Fruit fly (Drosophila melanogaster) whole organism, embryonic: ENCODE results near the gene CG7945.

Source experiments
- Awh ChIP-seq: fragments of 200-800 bp; sonication (Bioruptor generic); IDR thresholded peaks from 2 replicates; pipeline ENCODE4, ENCODE4 v1.3.6; 2022; ENCODE audit warnings: missing biosample characterization, missing genetic modification characterization
- CG10209 ChIP-seq: fragments of 200-800 bp; sonication (Bioruptor generic); optimal IDR thresholded peaks from 3 replicates; lab custom pipeline; 2017; ENCODE audit warnings: missing biosample characterization, mild to moderate bottlenecking, missing genetic modification characterization, missing genetic modification reagents
- CG11085 ChIP-seq: fragments of 200-800 bp; sonication (Bioruptor generic); IDR thresholded peaks from 2 replicates; pipeline ENCODE4 v1.3.6; 2022; ENCODE audit warnings: missing biosample characterization, missing genetic modification characterization
- CG11398 ChIP-seq: fragments of 200-800 bp; sonication (Bioruptor generic); optimal IDR thresholded peaks from 2 replicates; lab custom pipeline; 2016; ENCODE audit warnings: missing biosample characterization, missing genetic modification characterization
- CG12104 ChIP-seq: fragments of 200-800 bp; sonication (Bioruptor generic); optimal IDR thresholded peaks from 3 replicates; lab custom pipeline; 2016; ENCODE audit warnings: missing biosample characterization, missing genetic modification characterization
- CG12391 ChIP-seq: fragments of 200-800 bp; sonication (Bioruptor generic); optimal IDR thresholded peaks from 3 replicates; lab custom pipeline; 2018; ENCODE audit warnings: missing biosample characterization, mild to moderate bottlenecking, missing genetic modification characterization, moderate library complexity
- CG13296 ChIP-seq: fragments of 200-800 bp; sonication (Bioruptor generic); optimal IDR thresholded peaks from 3 replicates; lab custom pipeline; 2018; ENCODE audit warnings: missing biosample characterization, mild to moderate bottlenecking, missing genetic modification characterization
- CG18262 ChIP-seq: fragments of 200-800 bp; optimal IDR thresholded peaks from 3 replicates; lab custom pipeline; 2019; ENCODE audit warnings: missing biosample characterization, mild to moderate bottlenecking, missing genetic modification characterization, moderate library complexity
- CG30020 ChIP-seq: fragments of 200-800 bp; optimal IDR thresholded peaks from 2 replicates; lab custom pipeline; 2019; ENCODE audit warnings: missing biosample characterization, mild to moderate bottlenecking, missing genetic modification characterization, moderate library complexity
- CG31388 ChIP-seq: fragments of 200-800 bp; sonication (Bioruptor generic); optimal IDR thresholded peaks from 2 replicates; lab custom pipeline; 2016; ENCODE audit warnings: missing biosample characterization, missing genetic modification characterization
- CG31441 ChIP-seq: fragments of 200-800 bp; sonication (Bioruptor generic); IDR thresholded peaks from 2 replicates; pipeline ENCODE4 v1.3.6; 2022; ENCODE audit warnings: missing biosample characterization, missing genetic modification characterization
- CG32532 ChIP-seq: fragments of 200-800 bp; sonication (Bioruptor generic); IDR thresholded peaks from 2 replicates; pipeline ENCODE4 v1.3.6; 2022; ENCODE audit warnings: missing biosample characterization, missing genetic modification characterization
- CG33213 ChIP-seq: fragments of 200-800 bp; sonication (Bioruptor generic); optimal IDR thresholded peaks from 3 replicates; lab custom pipeline; 2016; ENCODE audit warnings: missing biosample characterization, missing genetic modification characterization
- CG33557 ChIP-seq: fragments of 200-800 bp; sonication (Bioruptor generic); optimal IDR thresholded peaks from 2 replicates; lab custom pipeline; 2019; ENCODE audit warnings: missing biosample characterization, mild to moderate bottlenecking, missing genetic modification characterization, moderate library complexity
- CG4707 ChIP-seq: fragments of 200-800 bp; sonication (Bioruptor generic); optimal IDR thresholded peaks from 2 replicates; lab custom pipeline; 2018; ENCODE audit warnings: missing biosample characterization, mild to moderate bottlenecking, missing genetic modification characterization, moderate library complexity
- CG5245 ChIP-seq: fragments of 200-800 bp; sonication (Bioruptor generic); optimal IDR thresholded peaks from 3 replicates; lab custom pipeline; 2016; ENCODE audit warnings: missing biosample characterization, missing genetic modification characterization
- CG6689 ChIP-seq: fragments of 200-800 bp; sonication (Bioruptor generic); IDR thresholded peaks from 2 replicates; pipeline ENCODE4 v1.3.6; 2022; ENCODE audit warnings: missing biosample characterization, missing genetic modification characterization
- CG7745 ChIP-seq: fragments of 200-800 bp; sonication (Bioruptor generic); optimal IDR thresholded peaks from 2 replicates; lab custom pipeline; 2018; ENCODE audit warnings: missing biosample characterization, mild to moderate bottlenecking, missing genetic modification characterization, moderate library complexity
- CoRest ChIP-seq: fragments of 200-800 bp; sonication (Bioruptor generic); optimal IDR thresholded peaks from 3 replicates; lab custom pipeline; 2018; ENCODE audit warnings: missing biosample characterization, mild to moderate bottlenecking, missing genetic modification characterization, moderate library complexity
- D19B ChIP-seq: fragments of 200-800 bp; sonication (Bioruptor generic); optimal IDR thresholded peaks from 2 replicates; lab custom pipeline; 2017; ENCODE audit warnings: missing biosample characterization, mild to moderate bottlenecking, missing genetic modification characterization
- Ets97D ChIP-seq: fragments of 200-800 bp; sonication (Bioruptor generic); optimal IDR thresholded peaks from 3 replicates; lab custom pipeline; 2016; ENCODE audit warnings: missing biosample characterization, missing genetic modification characterization
- Hr39 ChIP-seq: fragments of >200 bp; optimal IDR thresholded peaks from 2 replicates; lab custom pipeline; 2017
- Mes4 ChIP-seq: fragments of 200-800 bp; sonication (Bioruptor generic); optimal IDR thresholded peaks from 2 replicates; lab custom pipeline; 2016; ENCODE audit warnings: missing biosample characterization, missing genetic modification characterization
- NC2α ChIP-seq: fragments of 200-800 bp; sonication (Bioruptor generic); optimal IDR thresholded peaks from 2 replicates; lab custom pipeline; 2016; ENCODE audit warnings: missing biosample characterization, missing genetic modification characterization
- Neu2 ChIP-seq: fragments of 200-800 bp; sonication (Bioruptor generic); optimal IDR thresholded peaks from 3 replicates; lab custom pipeline; 2016; ENCODE audit warnings: missing biosample characterization, missing genetic modification characterization, borderline replicate concordance
- NfI ChIP-seq: fragments of 200-800 bp; sonication (Bioruptor generic); optimal IDR thresholded peaks from 3 replicates; lab custom pipeline; 2018; ENCODE audit warnings: missing biosample characterization, mild to moderate bottlenecking, missing genetic modification characterization, moderate library complexity
- Ptx1 ChIP-seq: fragments of 200-800 bp; sonication (Bioruptor generic); IDR thresholded peaks from 2 replicates; pipeline ENCODE4 v1.3.6; 2022; ENCODE audit warnings: missing biosample characterization, missing genetic modification characterization
- ac ChIP-seq: fragments of 200-800 bp; sonication (Bioruptor generic); optimal IDR thresholded peaks from 3 replicates; lab custom pipeline; 2017; ENCODE audit warnings: missing biosample characterization, mild to moderate bottlenecking, missing genetic modification characterization
- bab2 ChIP-seq: fragments of 200-800 bp; sonication (Bioruptor generic); optimal IDR thresholded peaks from 2 replicates; lab custom pipeline; 2016; ENCODE audit warnings: missing biosample characterization, missing genetic modification characterization
- cg ChIP-seq: fragments of 200-800 bp; sonication (Bioruptor generic); optimal IDR thresholded peaks from 3 replicates; lab custom pipeline; 2019; ENCODE audit warnings: missing biosample characterization, mild to moderate bottlenecking, missing genetic modification characterization, moderate library complexity
- dpn ChIP-seq, 2 experiments: fragments of 200-800 bp; sonication (Bioruptor generic); optimal IDR thresholded peaks; 3 replicates each; lab custom pipeline; 2016; ENCODE audit warnings: missing biosample characterization in 2 of 2, missing genetic modification characterization in 2 of 2
- en ChIP-seq: fragments of 200-800 bp; sonication (Bioruptor generic); optimal IDR thresholded peaks from 2 replicates; lab custom pipeline; 2016; ENCODE audit warnings: missing biosample characterization, missing genetic modification characterization
- fd3F ChIP-seq: fragments of 200-800 bp; sonication (Bioruptor generic); optimal IDR thresholded peaks from 2 replicates; lab custom pipeline; 2018; ENCODE audit warnings: missing biosample characterization, mild to moderate bottlenecking, missing genetic modification characterization, moderate library complexity
- fd64A ChIP-seq: fragments of 200-800 bp; sonication (Bioruptor generic); optimal IDR thresholded peaks from 3 replicates; lab custom pipeline; 2018; ENCODE audit warnings: missing biosample characterization, mild to moderate bottlenecking, missing genetic modification characterization
- gfzf ChIP-seq: fragments of 200-800 bp; sonication (Bioruptor generic); optimal IDR thresholded peaks from 2 replicates; lab custom pipeline; 2016; ENCODE audit warnings: missing biosample characterization, mild to moderate bottlenecking, missing genetic modification characterization, moderate library complexity
- gro ChIP-seq: fragments of 200-800 bp; sonication (Bioruptor generic); optimal IDR thresholded peaks from 2 replicates; lab custom pipeline; 2016; ENCODE audit warnings: missing biosample characterization, missing genetic modification characterization
- inv ChIP-seq: fragments of 200-800 bp; sonication (Bioruptor generic); IDR thresholded peaks from 2 replicates; pipeline ENCODE4 v1.3.6; 2022; ENCODE audit warnings: missing biosample characterization, missing genetic modification characterization; ENCODE audit not compliant: partially characterized antibody
- lov ChIP-seq, 2 experiments: fragments of 200-800 bp in 1 of 2; fragments of >200 bp in 1 of 2; sonication (Bioruptor generic) in 1 of 2; IDR thresholded peaks in 1 of 2; optimal IDR thresholded peaks in 1 of 2; 2 replicates in 1 of 2; 3 replicates in 1 of 2; pipeline versions ENCODE4 v1.3.6 to Lab custom; 2017 to 2022; ENCODE audit warnings: missing biosample characterization in 1 of 2, missing genetic modification characterization in 1 of 2
- nerfin-2 ChIP-seq: fragments of 200-800 bp; sonication (Bioruptor generic); IDR thresholded peaks from 2 replicates; pipeline ENCODE4 v1.3.6; 2022; ENCODE audit warnings: missing biosample characterization, missing genetic modification characterization; ENCODE audit not compliant: partially characterized antibody
- schlank ChIP-seq: fragments of 200-800 bp; sonication (Bioruptor generic); optimal IDR thresholded peaks from 2 replicates; lab custom pipeline; 2018; ENCODE audit warnings: missing biosample characterization, mild to moderate bottlenecking, missing genetic modification characterization
- shn ChIP-seq: fragments of 200-800 bp; sonication (Bioruptor generic); optimal IDR thresholded peaks from 3 replicates; lab custom pipeline; 2016; ENCODE audit warnings: missing biosample characterization, missing genetic modification characterization
- sim ChIP-seq: fragments of 200-800 bp; sonication (Bioruptor generic); IDR thresholded peaks from 2 replicates; pipeline ENCODE4 v1.3.6; 2022; ENCODE audit warnings: missing biosample characterization, missing genetic modification characterization
- sima ChIP-seq: fragments of 200-800 bp; sonication (Bioruptor generic); optimal IDR thresholded peaks from 2 replicates; lab custom pipeline; 2016; ENCODE audit warnings: missing biosample characterization, missing genetic modification characterization
- sqz ChIP-seq: fragments of 200-800 bp; sonication (Bioruptor generic); optimal IDR thresholded peaks from 3 replicates; lab custom pipeline; 2018; ENCODE audit warnings: missing biosample characterization, mild to moderate bottlenecking, missing genetic modification characterization
- tll ChIP-seq, 2 experiments: fragments of 200-800 bp in 1 of 2; fragments of >200 bp in 1 of 2; sonication (Bioruptor generic) in 1 of 2; optimal IDR thresholded peaks; 2 replicates each; lab custom pipeline; 2017 to 2019; ENCODE audit warnings: missing biosample characterization in 2 of 2, missing genetic modification characterization in 2 of 2, mild to moderate bottlenecking in 1 of 2, moderate library complexity in 1 of 2
- tna ChIP-seq: fragments of 200-800 bp; sonication (Bioruptor generic); IDR thresholded peaks from 2 replicates; pipeline ENCODE4 v1.3.6; 2022; ENCODE audit warnings: missing biosample characterization, missing genetic modification characterization; ENCODE audit not compliant: partially characterized antibody
- unc-4 ChIP-seq: fragments of 200-800 bp; sonication (Bioruptor generic); IDR thresholded peaks from 2 replicates; pipeline ENCODE4 v1.3.6; 2022; ENCODE audit warnings: missing biosample characterization, missing genetic modification characterization; ENCODE audit not compliant: partially characterized antibody
- zf30C ChIP-seq: fragments of 200-800 bp; sonication (Bioruptor generic); optimal IDR thresholded peaks from 3 replicates; lab custom pipeline; 2018; ENCODE audit warnings: missing biosample characterization, mild to moderate bottlenecking, missing genetic modification characterization

Gene CG7945

dm6 chr3L:15563058-15563850, 39.3 kb upstream of the CG7945 start, which contains the start of the genes CG7739 and SCCRO (continued):
- TF ChIP-seq schlank (tag; lab: Kevin White, UChicago) (no peak), CG11398 (GFP tag; lab: Kevin White, UChicago) (peak; percentile 26), NC2α (GFP tag; lab: Kevin White, UChicago) (no peak), sqz (no peak), dpn (GFP tag; optimal IDR thresholded peaks at IDR 0.05; lab: Kevin White, UChicago) (peak; percentile 22 to 23), tll (GFP tag; optimal IDR thresholded peaks at IDR 0.05; lab: Kevin White, UChicago) (peak in 1 of 2 experiments; percentile 23), CG32532 (GFP tag; lab: Robert Waterston, UW) (peak; percentile 87), fd64A (GFP tag; lab: Kevin White, UChicago) (no peak), CG6689 (peak; percentile 73), ac (GFP tag; lab: Kevin White, UChicago) (no peak), en (GFP tag; lab: Kevin White, UChicago) (no peak), CG33557 (GFP tag; lab: Kevin White, UChicago) (no peak), Ets97D (GFP tag; lab: Kevin White, UChicago) (peak; percentile 30), sim (GFP tag; lab: Robert Waterston, UW) (no peak), NfI (GFP tag; lab: Kevin White, UChicago) (peak; percentile 63), tna (GFP tag; lab: Robert Waterston, UW) (no peak), gfzf (GFP tag; lab: Kevin White, UChicago) (peak; percentile 66), CG11085 (GFP tag; lab: Robert Waterston, UW) (peak; percentile 66), fd3F (GFP tag; lab: Kevin White, UChicago) (peak; percentile 59), CG4707 (no peak), bab2 (GFP tag; lab: Kevin White, UChicago) (no peak), Neu2 (GFP tag; lab: Kevin White, UChicago) (no peak), unc-4 (GFP tag; lab: Robert Waterston, UW) (peak; percentile 59), CG5245 (peak; percentile 44), nerfin-2 (no peak), CG12391 (tag; lab: Kevin White, UChicago) (peak; percentile 76), lov (optimal IDR thresholded peaks at IDR 0.05; lab: Kevin White, UChicago) (no peak), lov (GFP tag; IDR thresholded peaks at IDR 0.05; lab: Robert Waterston, UW) (peak; percentile 35; the same call in 1 of the 3 replicates), shn (GFP tag; lab: Kevin White, UChicago) (no peak), CG13296 (GFP tag; lab: Kevin White, UChicago) (peak; percentile 51), inv (GFP tag; lab: Robert Waterston, UW) (peak; percentile 52; the same call in 1 of the 2 replicates), sima (GFP tag; lab: Kevin White, UChicago) (no peak), CG7745 (no peak), Hr39 (lab: Kevin White, UChicago) (no peak), Awh (peak; percentile 46; the same call in 1 of the 2 replicates), CG33213 (no peak), CoRest (tag; lab: Kevin White, UChicago) (peak; percentile 74), zf30C (GFP tag; lab: Kevin White, UChicago) (no peak), Ptx1 (GFP tag; lab: Robert Waterston, UW) (peak; percentile 75), CG30020 (tag; lab: Kevin White, UChicago) (peak; percentile 87), Mes4 (peak; percentile 4), D19B (GFP tag; lab: Kevin White, UChicago) (no peak), cg (GFP tag; lab: Kevin White, UChicago) (no peak), CG12104 (GFP tag; lab: Kevin White, UChicago) (peak; percentile 1), CG18262 (tag; lab: Kevin White, UChicago) (peak; percentile 70), CG31441 (peak; percentile 81), CG10209 (GFP tag; lab: Kevin White, UChicago) (peak; percentile 45), CG31388 (GFP tag; lab: Kevin White, UChicago) (no peak), gro (GFP tag; lab: Kevin White, UChicago) (peak; percentile 2)
